Worm (Caenorhabditis elegans): Measurements from ENCODE around the gene egas-4.

DNA sequence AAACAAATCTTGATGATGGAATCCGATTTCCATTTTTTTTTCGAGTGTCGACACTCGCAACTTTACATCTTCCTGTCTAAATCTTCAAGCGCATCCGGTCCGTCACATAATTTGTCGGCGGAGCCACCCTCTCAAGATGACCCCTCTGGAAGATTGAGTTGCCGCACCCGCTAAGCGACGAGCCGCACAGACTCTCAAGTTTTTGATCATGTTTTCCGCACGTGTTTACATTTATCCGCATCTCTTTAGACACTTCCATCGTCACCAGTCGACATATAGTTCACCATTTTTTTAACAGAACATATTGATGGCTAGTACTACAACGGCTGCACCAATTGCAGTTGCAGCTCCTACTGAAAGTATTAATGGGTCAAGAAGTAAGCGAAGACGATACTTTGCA, 6.2 kb downstream of the egas-4 start, which contains the start of gene F55G1.1:
- TF ChIP-seq mab-5 (tag; optimal IDR thresholded peaks at IDR 0.05) (no peak), snpc-4 (tag; optimal IDR thresholded peaks at IDR 0.05) (no peak), ama-1 (optimal IDR thresholded peaks at IDR 0.05) (no peak), lin-13 (GFP tag; optimal IDR thresholded peaks at IDR 0.05) (no peak), elt-3 (tag; optimal IDR thresholded peaks at IDR 0.05) (no peak), ztf-11 (tag; optimal IDR thresholded peaks at IDR 0.05) (no peak), ceh-16 (tag; optimal IDR thresholded peaks at IDR 0.05) (no peak), skn-1 (tag; optimal IDR thresholded peaks at IDR 0.05) (no peak), alr-1 (tag; optimal IDR thresholded peaks at IDR 0.05) (no peak), peb-1 (tag; optimal IDR thresholded peaks at IDR 0.05) (no peak), elt-1 (tag; optimal IDR thresholded peaks at IDR 0.05) (no peak), ZK546.5 (tag; optimal IDR thresholded peaks at IDR 0.05) (no peak), lin-39 (tag; optimal IDR thresholded peaks at IDR 0.05) (no peak)
